Fruit fly (Drosophila melanogaster) S2 (cell line): Measurements from ENCODE around the gene CG18662.

Source experiments
- CG8478 ChIP-seq: fragments of >200 bp; optimal IDR thresholded peaks from 2 replicates; lab custom pipeline; 2018
- CTCF ChIP-seq, 2 experiments: fragments of >200 bp; optimal IDR thresholded peaks; 2 replicates each; lab custom pipeline; 2018

dm6 chr2L:8958046-8958497 lies 22.4 kb upstream of the CG18662 start:
- TF ChIP-seq CG8478 (lab: Kevin White, UChicago) (no peak), CTCF (optimal IDR thresholded peaks at IDR 0.05; lab: Kevin White, UChicago) (peak in 1 of 2 experiments; percentile 11)
